Worm (Caenorhabditis elegans): ENCODE measurements around the gene nlp-23.

DNA sequence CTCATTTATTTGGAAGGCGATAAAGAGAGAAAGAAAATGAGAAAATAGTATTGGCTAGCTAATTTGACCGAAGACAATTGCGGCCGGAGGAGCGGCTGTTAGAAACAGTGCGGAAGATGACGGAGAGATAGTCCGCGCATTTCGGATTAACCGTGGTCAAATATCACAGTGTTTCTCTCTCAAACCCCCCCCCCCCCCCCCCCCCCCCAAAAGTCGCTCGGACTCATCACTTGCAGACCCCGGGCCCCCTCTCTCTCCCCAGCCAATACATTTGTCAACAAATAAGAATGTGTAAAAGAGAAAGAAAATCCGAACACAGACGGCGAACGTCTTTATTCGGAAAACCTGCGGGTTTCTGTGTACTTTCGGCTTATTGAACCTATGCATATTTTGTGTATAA, 40.9 kb downstream of the nlp-23 start:
- TF ChIP-seq ama-1 (optimal IDR thresholded peaks at IDR 0.05) (no peak), flt-1 (GFP tag; IDR thresholded peaks at IDR 0.05) (no peak), sea-1 (GFP tag; conservative IDR thresholded peaks at IDR 0.05) (no peak), ceh-36 (tag; optimal IDR thresholded peaks at IDR 0.05) (no peak), hmbx-1 (tag; optimal IDR thresholded peaks at IDR 0.05) (no peak), ceh-13 (GFP tag; optimal IDR thresholded peaks at IDR 0.05) (no peak), F13C5.2 (tag; optimal IDR thresholded peaks at IDR 0.05) (no peak), B0310.2 (tag; optimal IDR thresholded peaks at IDR 0.05) (no peak)
